Worm (Caenorhabditis elegans) whole organism, mixed stage, embryonic: ENCODE results near the gene mltn-11.

Experiments used
- M03D4.4 ChIP-seq: sonication (generic microtip); optimal IDR thresholded peaks from 2 replicates; lab custom pipeline; 2017; ENCODE audit warnings: mild to moderate bottlenecking, missing genetic modification characterization, missing compliant biosample characterization
- bed-3 ChIP-seq: fragments of 200-800 bp; sonication (Bioruptor generic); optimal IDR thresholded peaks from 3 replicates; lab custom pipeline; 2018; ENCODE audit warnings: mild to moderate bottlenecking, missing genetic modification characterization, moderate library complexity, missing compliant biosample characterization
- blmp-1 ChIP-seq: fragments of 150-350 bp; optimal IDR thresholded peaks from 2 replicates; lab custom pipeline; 2014; ENCODE audit warnings: missing biosample characterization, missing genetic modification characterization
- ceh-43 ChIP-seq: fragments of 200-800 bp; sonication (Bioruptor generic); optimal IDR thresholded peaks from 2 replicates; lab custom pipeline; 2018; ENCODE audit warnings: mild to moderate bottlenecking, missing genetic modification characterization, moderate library complexity, missing compliant biosample characterization
- ceh-83 ChIP-seq: fragments of 200-800 bp; sonication (Bioruptor generic); optimal IDR thresholded peaks from 2 replicates; lab custom pipeline; 2018; ENCODE audit warnings: mild to moderate bottlenecking, missing genetic modification characterization, missing compliant biosample characterization
- cnd-1 ChIP-seq: fragments of 200-800 bp; sonication (Bioruptor generic); optimal IDR thresholded peaks from 2 replicates; lab custom pipeline; 2018; ENCODE audit warnings: mild to moderate bottlenecking, missing genetic modification characterization, missing compliant biosample characterization
- drap-1 ChIP-seq: fragments of 200-800 bp; sonication (Bioruptor generic); optimal IDR thresholded peaks from 3 replicates; lab custom pipeline; 2018; ENCODE audit warnings: mild to moderate bottlenecking, missing genetic modification characterization, missing compliant biosample characterization
- elt-3 ChIP-seq: fragments of 150-350 bp; optimal IDR thresholded peaks from 2 replicates; lab custom pipeline; 2014; ENCODE audit warnings: missing biosample characterization, missing genetic modification characterization
- flh-1 ChIP-seq: fragments of 200-800 bp; sonication (Bioruptor generic); optimal IDR thresholded peaks from 2 replicates; lab custom pipeline; 2018; ENCODE audit warnings: mild to moderate bottlenecking, missing genetic modification characterization, moderate library complexity, missing compliant biosample characterization
- ham-2 ChIP-seq: fragments of 200-800 bp; sonication (Bioruptor generic); optimal IDR thresholded peaks from 2 replicates; lab custom pipeline; 2018; ENCODE audit warnings: mild to moderate bottlenecking, missing genetic modification characterization, missing compliant biosample characterization
- hlh-1 ChIP-seq: fragments of 150-350 bp; optimal IDR thresholded peaks from 2 replicates; lab custom pipeline; 2014; ENCODE audit warnings: missing biosample characterization, missing genetic modification reagents, missing genetic modification characterization
- lin-13 ChIP-seq: fragments of 150-350 bp; optimal IDR thresholded peaks from 2 replicates; lab custom pipeline; 2014; ENCODE audit warnings: missing biosample characterization, missing genetic modification characterization
- lin-32 ChIP-seq: fragments of 200-800 bp; sonication (Bioruptor generic); optimal IDR thresholded peaks from 2 replicates; lab custom pipeline; 2018; ENCODE audit warnings: mild to moderate bottlenecking, missing genetic modification characterization, missing compliant biosample characterization
- lsy-2 ChIP-seq: fragments of 150-350 bp; optimal IDR thresholded peaks from 2 replicates; lab custom pipeline; 2014; ENCODE audit warnings: missing biosample characterization, missing genetic modification characterization
- mab-5 ChIP-seq: fragments of 150-350 bp; optimal IDR thresholded peaks from 2 replicates; lab custom pipeline; 2014; ENCODE audit warnings: missing biosample characterization, missing genetic modification characterization
- mep-1 ChIP-seq: fragments of 150-350 bp; optimal IDR thresholded peaks from 2 replicates; lab custom pipeline; 2017; ENCODE audit warnings: missing biosample characterization, missing genetic modification reagents, missing genetic modification characterization, inconsistent platforms
- mls-2 ChIP-seq: sonication (generic microtip); optimal IDR thresholded peaks from 2 replicates; lab custom pipeline; 2016; ENCODE audit warnings: mild to moderate bottlenecking, missing genetic modification characterization, moderate library complexity, missing compliant biosample characterization
- nhr-12 ChIP-seq: fragments of 150-350 bp; optimal IDR thresholded peaks from 2 replicates; lab custom pipeline; 2014; ENCODE audit warnings: missing biosample characterization, missing genetic modification characterization
- nhr-2 ChIP-seq: fragments of 150-350 bp; optimal IDR thresholded peaks from 2 replicates; lab custom pipeline; 2014; ENCODE audit warnings: missing biosample characterization, missing genetic modification characterization
- nhr-237 ChIP-seq: fragments of 150-350 bp; optimal IDR thresholded peaks from 2 replicates; lab custom pipeline; 2014; ENCODE audit warnings: missing biosample characterization, missing genetic modification characterization
- nhr-28 ChIP-seq: fragments of 150-350 bp; optimal IDR thresholded peaks from 2 replicates; lab custom pipeline; 2014; ENCODE audit warnings: missing biosample characterization, missing genetic modification characterization
- nhr-76 ChIP-seq: sonication (generic microtip); optimal IDR thresholded peaks from 2 replicates; lab custom pipeline; 2017; ENCODE audit warnings: missing biosample characterization, missing genetic modification characterization
- pha-4 ChIP-seq: fragments of 150-350 bp; optimal IDR thresholded peaks from 2 replicates; lab custom pipeline; 2018; ENCODE audit warnings: missing biosample characterization, missing genetic modification reagents, missing genetic modification characterization
- sem-2 ChIP-seq: fragments of 200-800 bp; sonication (Bioruptor generic); optimal IDR thresholded peaks from 2 replicates; lab custom pipeline; 2018; ENCODE audit warnings: mild to moderate bottlenecking, missing genetic modification characterization, missing compliant biosample characterization
- snpc-4 ChIP-seq: fragments of 150-350 bp; optimal IDR thresholded peaks from 2 replicates; lab custom pipeline; 2014; ENCODE audit warnings: missing biosample characterization, missing genetic modification characterization
- sptf-1 ChIP-seq: sonication (generic microtip); optimal IDR thresholded peaks from 2 replicates; lab custom pipeline; 2017; ENCODE audit warnings: mild to moderate bottlenecking, missing genetic modification characterization, moderate library complexity, missing compliant biosample characterization
- tbx-8 ChIP-seq: fragments of 200-800 bp; sonication (Bioruptor generic); optimal IDR thresholded peaks from 2 replicates; lab custom pipeline; 2018; ENCODE audit warnings: mild to moderate bottlenecking, missing genetic modification characterization, moderate library complexity, missing compliant biosample characterization
- unc-120 ChIP-seq: sonication (generic microtip); optimal IDR thresholded peaks from 2 replicates; lab custom pipeline; 2017; ENCODE audit warnings: missing genetic modification characterization, missing compliant biosample characterization; ENCODE audit not compliant: poor library complexity, severe bottlenecking
- unc-39 ChIP-seq: fragments of 150-350 bp; optimal IDR thresholded peaks from 2 replicates; lab custom pipeline; 2014; ENCODE audit warnings: missing biosample characterization, missing genetic modification characterization
- zip-8 ChIP-seq: fragments of 150-350 bp; optimal IDR thresholded peaks from 2 replicates; lab custom pipeline; 2014; ENCODE audit warnings: missing biosample characterization, missing genetic modification characterization
- ztf-11 ChIP-seq: fragments of 150-350 bp; optimal IDR thresholded peaks from 2 replicates; lab custom pipeline; 2014; ENCODE audit warnings: missing biosample characterization, missing genetic modification characterization

The mltn-11 gene

ce11 chrV:16643558-16643957 is 7.6 kb downstream of the mltn-11 start, which contains the start of gene srw-77:
Gene srw-77 (minus strand): TSS chrV:16643658.
- TF ChIP-seq nhr-237 (tag; lab: Kevin White, UChicago): no peak
- TF ChIP-seq lsy-2: no peak

- TF ChIP-seq M03D4.4 (tag; lab: Kevin White, UChicago) (no peak), pha-4 (tag; lab: Kevin White, UChicago) (no peak), snpc-4 (no peak), drap-1 (no peak), ham-2 (GFP tag; lab: Kevin White, UChicago) (no peak), ztf-11 (tag; lab: Kevin White, UChicago) (no peak), lin-13 (no peak), mls-2 (tag; lab: Kevin White, UChicago) (no peak), sptf-1 (tag; lab: Kevin White, UChicago) (no peak), hlh-1 (no peak), bed-3 (GFP tag; lab: Kevin White, UChicago) (no peak), flh-1 (GFP tag; lab: Kevin White, UChicago) (no peak)
These were observed 9.4 kb downstream of the mltn-11 start, which contains the start of gene W06G6.17 for ce11 chrV:16645201-16645940. Gene W06G6.17 (minus strand): TSS chrV:16645251.

- TF ChIP-seq unc-39 (tag; lab: Kevin White, UChicago) (no peak), drap-1 (no peak), lin-13 (no peak), elt-3 (tag; lab: Kevin White, UChicago) (no peak), zip-8 (tag; lab: Kevin White, UChicago) (no peak), M03D4.4 (tag; lab: Kevin White, UChicago) (no peak), nhr-28 (tag; lab: Kevin White, UChicago) (no peak), nhr-12 (no peak), lin-32 (GFP tag; lab: Kevin White, UChicago) (no peak), blmp-1 (tag; lab: Kevin White, UChicago) (no peak), sptf-1 (tag; lab: Kevin White, UChicago) (no peak), nhr-76 (no peak), mep-1 (tag; lab: Kevin White, UChicago) (no peak), ceh-43 (GFP tag; lab: Kevin White, UChicago) (no peak), unc-120 (tag; lab: Kevin White, UChicago) (no peak), tbx-8 (GFP tag; lab: Kevin White, UChicago) (no peak), hlh-1 (no peak)
These were observed 10.4 kb downstream of the mltn-11 start, which contains the start of gene W06G6.9 for ce11 chrV:16646372-16646771. Gene W06G6.9 (minus strand): TSS chrV:16646472.

- no peak for TF ChIP-seq lin-32 (GFP tag; lab: Kevin White, UChicago)
- no peak for TF ChIP-seq mab-5 (tag; lab: Kevin White, UChicago)
- no peak for TF ChIP-seq elt-3 (tag; lab: Kevin White, UChicago)
- TF ChIP-seq unc-120 (tag; lab: Kevin White, UChicago): no peak
- TF ChIP-seq lin-13: no peak
- TF ChIP-seq sem-2 (GFP tag; lab: Kevin White, UChicago): no peak
- no peak for TF ChIP-seq mls-2 (tag; lab: Kevin White, UChicago)
- no peak for TF ChIP-seq hlh-1
- no peak for TF ChIP-seq nhr-2 (tag; lab: Kevin White, UChicago)
- no peak for TF ChIP-seq blmp-1 (tag; lab: Kevin White, UChicago)
- no peak for TF ChIP-seq zip-8 (tag; lab: Kevin White, UChicago)
- TF ChIP-seq nhr-237 (tag; lab: Kevin White, UChicago): no peak
- no peak for TF ChIP-seq pha-4 (tag; lab: Kevin White, UChicago)
- TF ChIP-seq ceh-43 (GFP tag; lab: Kevin White, UChicago): no peak
- no peak for TF ChIP-seq nhr-12
- TF ChIP-seq cnd-1 (tag; lab: Kevin White, UChicago): no peak
- TF ChIP-seq M03D4.4 (tag; lab: Kevin White, UChicago): no peak
- no peak for TF ChIP-seq ztf-11 (tag; lab: Kevin White, UChicago)
- TF ChIP-seq ceh-83: no peak
- TF ChIP-seq mep-1 (tag; lab: Kevin White, UChicago): no peak
These were observed 11.1 kb downstream of the mltn-11 start, which contains the start of gene W06G6.10 for ce11 chrV:16647093-16647492. Gene W06G6.10 (minus strand): TSS chrV:16647193.
